Worm (Caenorhabditis elegans): Measurements from ENCODE around the gene txt-13.
A peak's percentile ranks its signal among the peaks of the same experiment; 100 is the strongest.

Gene txt-13

ce11 chrII:10559671-10560184 is 10.7 kb upstream of the txt-13 start:
- TF ChIP-seq mdl-1 (tag; optimal IDR thresholded peaks at IDR 0.05) (no peak), nhr-21 (tag; optimal IDR thresholded peaks at IDR 0.05) (peak; percentile 23), blmp-1 (tag; optimal IDR thresholded peaks at IDR 0.05; ENCODE audit: insufficient read depth) (no peak), ceh-16 (tag; optimal IDR thresholded peaks at IDR 0.05) (no peak), lin-13 (GFP tag; optimal IDR thresholded peaks at IDR 0.05) (no peak), dmd-4 (tag; optimal IDR thresholded peaks at IDR 0.05) (no peak), ama-1 (optimal IDR thresholded peaks at IDR 0.05) (peak; percentile 7), mbf-1 (tag; optimal IDR thresholded peaks at IDR 0.05) (no peak), egl-27 (tag; optimal IDR thresholded peaks at IDR 0.05) (no peak), unc-39 (tag; optimal IDR thresholded peaks at IDR 0.05) (no peak), unc-62 (GFP tag; optimal IDR thresholded peaks at IDR 0.05) (no peak), ztf-4 (tag; optimal IDR thresholded peaks at IDR 0.05) (no peak), nhr-237 (tag; optimal IDR thresholded peaks at IDR 0.05) (no peak), lin-11 (tag; optimal IDR thresholded peaks at IDR 0.05) (no peak), gmeb-1 (tag; optimal IDR thresholded peaks at IDR 0.05) (no peak), nhr-25 (tag; optimal IDR thresholded peaks at IDR 0.05) (no peak), nhr-129 (tag; optimal IDR thresholded peaks at IDR 0.05) (no peak), lsy-2 (tag; optimal IDR thresholded peaks at IDR 0.05) (no peak), Y55F3AM.14 (GFP tag; optimal IDR thresholded peaks at IDR 0.05) (no peak), R02D3.7 (tag; optimal IDR thresholded peaks at IDR 0.05) (no peak), fos-1 (tag; optimal IDR thresholded peaks at IDR 0.05) (peak; percentile 4), nhr-11 (tag; optimal IDR thresholded peaks at IDR 0.05) (no peak), zag-1 (tag; optimal IDR thresholded peaks at IDR 0.05) (no peak), snpc-4 (tag; optimal IDR thresholded peaks at IDR 0.05) (no peak), ZK546.5 (tag; optimal IDR thresholded peaks at IDR 0.05) (no peak), skn-1 (tag; optimal IDR thresholded peaks at IDR 0.05) (no peak), F13H6.1 (tag; optimal IDR thresholded peaks at IDR 0.05) (no peak), nhr-6 (tag; optimal IDR thresholded peaks at IDR 0.05) (peak; percentile 13), sma-9 (GFP tag; optimal IDR thresholded peaks at IDR 0.05) (no peak), sma-9 (tag; optimal IDR thresholded peaks at IDR 0.05) (no peak)

ce11 chrII:10563368-10563767 is 7.0 kb upstream of the txt-13 start, which contains the start of gene cdc-48.1:
Gene cdc-48.1, minus strand, starts transcription at chrII:10563407.
- TF ChIP-seq C34F6.9 (tag; optimal IDR thresholded peaks at IDR 0.05) (peak; percentile 100), nhr-237 (tag; optimal IDR thresholded peaks at IDR 0.05) (peak; percentile 93), nhr-21 (tag; optimal IDR thresholded peaks at IDR 0.05) (peak; percentile 100), mdl-1 (tag; optimal IDR thresholded peaks at IDR 0.05) (peak; percentile 39 to 97), ztf-11 (tag; optimal IDR thresholded peaks at IDR 0.05) (peak; percentile 87), dmd-4 (tag; optimal IDR thresholded peaks at IDR 0.05) (peak; percentile 78), ceh-82 (tag; optimal IDR thresholded peaks at IDR 0.05) (peak; percentile 98), ztf-4 (tag; optimal IDR thresholded peaks at IDR 0.05) (peak; percentile 100), unc-39 (tag; optimal IDR thresholded peaks at IDR 0.05) (peak; percentile 57), fos-1 (tag; optimal IDR thresholded peaks at IDR 0.05) (peak; percentile 100), nhr-77 (tag; optimal IDR thresholded peaks at IDR 0.05) (peak; percentile 99), egl-27 (tag; optimal IDR thresholded peaks at IDR 0.05) (peak; percentile 100), nhr-6 (tag; optimal IDR thresholded peaks at IDR 0.05) (peak; percentile 100), ceh-16 (tag; optimal IDR thresholded peaks at IDR 0.05) (peak; percentile 100), sem-4 (tag; optimal IDR thresholded peaks at IDR 0.05) (peak; percentile 100), unc-62 (GFP tag; optimal IDR thresholded peaks at IDR 0.05) (peak; percentile 98), alr-1 (tag; optimal IDR thresholded peaks at IDR 0.05) (no peak), zag-1 (tag; optimal IDR thresholded peaks at IDR 0.05) (peak; percentile 100), nhr-12 (tag; optimal IDR thresholded peaks at IDR 0.05) (peak; percentile 84), lsy-2 (tag; optimal IDR thresholded peaks at IDR 0.05) (peak; percentile 98 to 99), crh-2 (tag; optimal IDR thresholded peaks at IDR 0.05) (peak; percentile 100), F13H6.1 (tag; optimal IDR thresholded peaks at IDR 0.05) (peak; percentile 100), nhr-23 (tag; optimal IDR thresholded peaks at IDR 0.05) (peak; percentile 62), elt-3 (tag; optimal IDR thresholded peaks at IDR 0.05) (no peak), blmp-1 (tag; optimal IDR thresholded peaks at IDR 0.05; ENCODE audit: insufficient read depth) (peak; percentile 97), aly-2 (tag; optimal IDR thresholded peaks at IDR 0.05) (peak; percentile 81), nhr-11 (tag; optimal IDR thresholded peaks at IDR 0.05) (peak; percentile 98), R02D3.7 (tag; optimal IDR thresholded peaks at IDR 0.05) (peak; percentile 91), ZK546.5 (tag; optimal IDR thresholded peaks at IDR 0.05) (peak; percentile 93), peb-1 (tag; optimal IDR thresholded peaks at IDR 0.05) (peak; percentile 55), lin-11 (tag; optimal IDR thresholded peaks at IDR 0.05) (peak; percentile 98), gmeb-1 (tag; optimal IDR thresholded peaks at IDR 0.05) (peak; percentile 100), snpc-4 (tag; optimal IDR thresholded peaks at IDR 0.05) (peak; percentile 95), unc-55 (GFP tag; optimal IDR thresholded peaks at IDR 0.05) (peak; percentile 100), sma-9 (GFP tag; optimal IDR thresholded peaks at IDR 0.05) (peak; percentile 100), sma-9 (tag; optimal IDR thresholded peaks at IDR 0.05) (peak; percentile 49), skn-1 (tag; optimal IDR thresholded peaks at IDR 0.05) (peak; percentile 100), ama-1 (optimal IDR thresholded peaks at IDR 0.05) (peak; percentile 97), ztf-1 (GFP tag; conservative IDR thresholded peaks at IDR 0.05) (peak; percentile 99; the same call in 1 of the 2 replicates), elt-1 (tag; optimal IDR thresholded peaks at IDR 0.05) (peak; percentile 47), mab-5 (tag; optimal IDR thresholded peaks at IDR 0.05) (peak; percentile 98), sma-3 (GFP tag; optimal IDR thresholded peaks at IDR 0.05) (peak; percentile 100), nhr-25 (tag; optimal IDR thresholded peaks at IDR 0.05) (peak; percentile 100), nhr-10 (tag; optimal IDR thresholded peaks at IDR 0.05) (peak; percentile 95), lin-39 (tag; optimal IDR thresholded peaks at IDR 0.05) (peak; percentile 99)

All from whole organism, L2 larva.